Fruit fly (Drosophila melanogaster) whole organism, embryonic: Measurements from ENCODE around the gene wisp.

ENCODE experiments used
- Asciz ChIP-seq: fragments of 200-800 bp; sonication (Bioruptor generic); optimal IDR thresholded peaks from 2 replicates; lab custom pipeline; 2017; ENCODE audit warnings: missing biosample characterization, mild to moderate bottlenecking, missing genetic modification characterization, missing genetic modification reagents
- B-H2 ChIP-seq: fragments of 200-800 bp; sonication (Bioruptor generic); optimal IDR thresholded peaks from 2 replicates; lab custom pipeline; 2018; ENCODE audit warnings: missing biosample characterization, mild to moderate bottlenecking, missing genetic modification characterization
- CG10209 ChIP-seq: fragments of 200-800 bp; sonication (Bioruptor generic); optimal IDR thresholded peaks from 3 replicates; lab custom pipeline; 2017; ENCODE audit warnings: missing biosample characterization, mild to moderate bottlenecking, missing genetic modification characterization, missing genetic modification reagents
- CG11456 ChIP-seq: fragments of 200-800 bp; sonication (Bioruptor generic); IDR thresholded peaks from 3 replicates; pipeline ENCODE4 v1.3.6; 2022; ENCODE audit warnings: missing biosample characterization, missing genetic modification characterization
- CG11695 ChIP-seq: fragments of 200-800 bp; sonication (Bioruptor generic); IDR thresholded peaks from 3 replicates; pipeline ENCODE4 v1.3.6; 2022; ENCODE audit warnings: missing biosample characterization, missing genetic modification characterization
- CG12219 ChIP-seq: fragments of 200-800 bp; sonication (Bioruptor generic); optimal IDR thresholded peaks from 3 replicates; lab custom pipeline; 2018; ENCODE audit warnings: missing biosample characterization, mild to moderate bottlenecking, missing genetic modification characterization
- CG13894 ChIP-seq: fragments of 200-800 bp; sonication (Bioruptor generic); optimal IDR thresholded peaks from 3 replicates; lab custom pipeline; 2018; ENCODE audit warnings: missing biosample characterization, mild to moderate bottlenecking, missing genetic modification characterization, moderate library complexity
- CG14441 ChIP-seq: fragments of 200-800 bp; sonication (Bioruptor generic); IDR thresholded peaks from 2 replicates; pipeline ENCODE4 v1.3.6; 2022; ENCODE audit warnings: missing biosample characterization, missing genetic modification characterization
- CG16779 ChIP-seq: fragments of 200-800 bp; sonication (Bioruptor generic); IDR thresholded peaks from 2 replicates; pipeline ENCODE4 v1.3.6; 2022; ENCODE audit warnings: missing biosample characterization, missing genetic modification characterization
- CG30431 ChIP-seq: fragments of 200-800 bp; sonication (Bioruptor generic); optimal IDR thresholded peaks from 2 replicates; lab custom pipeline; 2017; ENCODE audit warnings: missing biosample characterization, missing genetic modification characterization
- CG3407 ChIP-seq: fragments of 200-800 bp; sonication (Bioruptor generic); optimal IDR thresholded peaks from 2 replicates; lab custom pipeline; 2018; ENCODE audit warnings: missing biosample characterization, mild to moderate bottlenecking, missing genetic modification characterization
- CG3847 ChIP-seq: fragments of 200-800 bp; sonication (Bioruptor generic); IDR thresholded peaks from 2 replicates; pipeline ENCODE4 v1.3.6; 2022; ENCODE audit warnings: missing biosample characterization, missing genetic modification characterization
- CG4328 ChIP-seq: fragments of 200-800 bp; sonication (Bioruptor generic); optimal IDR thresholded peaks from 3 replicates; lab custom pipeline; 2017; ENCODE audit warnings: missing biosample characterization, missing genetic modification reagents, missing genetic modification characterization
- CG4404 ChIP-seq: fragments of 200-800 bp; sonication (Bioruptor generic); IDR thresholded peaks from 2 replicates; pipeline ENCODE4 v1.3.6; 2022; ENCODE audit warnings: missing biosample characterization, missing genetic modification characterization
- CG6689 ChIP-seq: fragments of 200-800 bp; sonication (Bioruptor generic); IDR thresholded peaks from 2 replicates; pipeline ENCODE4 v1.3.6; 2022; ENCODE audit warnings: missing biosample characterization, missing genetic modification characterization
- CG6765 ChIP-seq: fragments of 200-800 bp; sonication (Bioruptor generic); optimal IDR thresholded peaks from 3 replicates; lab custom pipeline; 2017; ENCODE audit warnings: missing biosample characterization, mild to moderate bottlenecking, missing genetic modification characterization
- CG8924 ChIP-seq: fragments of 200-800 bp; optimal IDR thresholded peaks from 3 replicates; lab custom pipeline; 2019; ENCODE audit warnings: missing biosample characterization, mild to moderate bottlenecking, missing genetic modification characterization, moderate library complexity
- CG8944 ChIP-seq: fragments of 200-800 bp; sonication (Bioruptor generic); optimal IDR thresholded peaks from 3 replicates; lab custom pipeline; 2016; ENCODE audit warnings: missing biosample characterization, missing genetic modification characterization
- CG9215 ChIP-seq: fragments of 200-800 bp; sonication (Bioruptor generic); IDR thresholded peaks from 2 replicates; pipeline ENCODE4 v1.3.6; 2022; ENCODE audit warnings: missing biosample characterization, missing genetic modification characterization
- CG9437 ChIP-seq: fragments of 200-800 bp; sonication (Bioruptor generic); optimal IDR thresholded peaks from 2 replicates; lab custom pipeline; 2018; ENCODE audit warnings: missing biosample characterization, mild to moderate bottlenecking, missing genetic modification characterization
- CG9932 ChIP-seq: fragments of 200-800 bp; sonication (Bioruptor generic); IDR thresholded peaks from 2 replicates; pipeline ENCODE4 v1.3.6; 2022; ENCODE audit warnings: missing biosample characterization, missing genetic modification characterization
- Chrac-16 ChIP-seq: fragments of 200-800 bp; sonication (Bioruptor generic); optimal IDR thresholded peaks from 3 replicates; lab custom pipeline; 2016; ENCODE audit warnings: missing biosample characterization, missing genetic modification characterization
- CrebB ChIP-seq: fragments of 200-800 bp; sonication (Bioruptor generic); optimal IDR thresholded peaks from 3 replicates; lab custom pipeline; 2018; ENCODE audit warnings: missing biosample characterization, mild to moderate bottlenecking, missing genetic modification characterization
- D19A ChIP-seq: fragments of 200-800 bp; optimal IDR thresholded peaks from 3 replicates; lab custom pipeline; 2019; ENCODE audit warnings: missing biosample characterization, mild to moderate bottlenecking, missing genetic modification characterization, moderate library complexity
- Dbx ChIP-seq: fragments of 200-800 bp; sonication (Bioruptor generic); IDR thresholded peaks from 3 replicates; pipeline ENCODE4 v1.3.6; 2022; ENCODE audit warnings: missing biosample characterization, missing genetic modification characterization
- Fer2 ChIP-seq: fragments of 200-800 bp; sonication (Bioruptor generic); optimal IDR thresholded peaks from 2 replicates; lab custom pipeline; 2018; ENCODE audit warnings: missing biosample characterization, mild to moderate bottlenecking, missing genetic modification characterization, moderate library complexity
- MBD-R2 ChIP-seq: fragments of 200-800 bp; sonication (Bioruptor generic); IDR thresholded peaks from 2 replicates; pipeline ENCODE4 v1.3.6; 2022; ENCODE audit warnings: missing biosample characterization, missing genetic modification characterization
- Mes4 ChIP-seq: fragments of 200-800 bp; sonication (Bioruptor generic); optimal IDR thresholded peaks from 2 replicates; lab custom pipeline; 2016; ENCODE audit warnings: missing biosample characterization, missing genetic modification characterization
- Side ChIP-seq: fragments of 200-800 bp; sonication (Bioruptor generic); optimal IDR thresholded peaks from 2 replicates; lab custom pipeline; 2016; ENCODE audit warnings: missing biosample characterization, missing genetic modification characterization
- Sox100B ChIP-seq: fragments of 200-800 bp; sonication (Bioruptor generic); optimal IDR thresholded peaks from 3 replicates; lab custom pipeline; 2018; ENCODE audit warnings: missing biosample characterization, mild to moderate bottlenecking, missing genetic modification characterization
- al ChIP-seq: fragments of 200-800 bp; sonication (Bioruptor generic); IDR thresholded peaks from 2 replicates; pipeline ENCODE4 v1.3.6; 2022; ENCODE audit warnings: missing biosample characterization, missing genetic modification characterization
- ara ChIP-seq: fragments of 200-800 bp; sonication (Bioruptor generic); IDR thresholded peaks from 2 replicates; pipeline ENCODE4 v1.3.6; 2022; ENCODE audit warnings: missing biosample characterization, missing genetic modification characterization
- bcd ChIP-seq: fragments of 200-800 bp; sonication (Bioruptor generic); optimal IDR thresholded peaks from 2 replicates; lab custom pipeline; 2017; ENCODE audit warnings: missing biosample characterization, mild to moderate bottlenecking, missing genetic modification characterization
- cwo ChIP-seq: fragments of 200-800 bp; sonication (Bioruptor generic); optimal IDR thresholded peaks from 3 replicates; lab custom pipeline; 2017; ENCODE audit warnings: missing biosample characterization, missing genetic modification characterization, mild to moderate bottlenecking, moderate library complexity, missing genetic modification reagents
- fd96Cb ChIP-seq: fragments of 200-800 bp; sonication (Bioruptor generic); optimal IDR thresholded peaks from 2 replicates; lab custom pipeline; 2018; ENCODE audit warnings: missing biosample characterization, mild to moderate bottlenecking, missing genetic modification characterization, moderate library complexity
- gem ChIP-seq: fragments of 200-800 bp; sonication (Bioruptor generic); optimal IDR thresholded peaks from 2 replicates; lab custom pipeline; 2019; ENCODE audit warnings: missing biosample characterization, mild to moderate bottlenecking, missing genetic modification characterization, moderate library complexity
- her ChIP-seq: fragments of 200-800 bp; sonication (Bioruptor generic); optimal IDR thresholded peaks from 2 replicates; lab custom pipeline; 2016; ENCODE audit warnings: missing biosample characterization, missing genetic modification characterization
- hkb ChIP-seq, 2 experiments: fragments of 200-800 bp in 1 of 2; fragments of >200 bp in 1 of 2; sonication (Bioruptor generic) in 1 of 2; IDR thresholded peaks in 1 of 2; optimal IDR thresholded peaks in 1 of 2; 2 replicates each; pipeline versions ENCODE4 v1.3.6 to Lab custom; 2017 to 2022; ENCODE audit warnings: missing biosample characterization in 1 of 2, missing genetic modification characterization in 1 of 2
- jumu ChIP-seq: fragments of 200-800 bp; sonication (Bioruptor generic); optimal IDR thresholded peaks from 3 replicates; lab custom pipeline; 2016; ENCODE audit warnings: missing biosample characterization, missing genetic modification characterization
- knrl ChIP-seq: fragments of 200-800 bp; sonication (Bioruptor generic); IDR thresholded peaks from 3 replicates; pipeline ENCODE4 v1.3.6; 2022; ENCODE audit warnings: missing biosample characterization, missing genetic modification characterization; ENCODE audit not compliant: partially characterized antibody
- lmd ChIP-seq: fragments of 200-800 bp; sonication (Bioruptor generic); IDR thresholded peaks from 2 replicates; pipeline ENCODE4 v1.3.6; 2022; ENCODE audit warnings: missing biosample characterization, missing genetic modification characterization
- odd ChIP-seq: fragments of 200-800 bp; sonication (Bioruptor generic); optimal IDR thresholded peaks from 2 replicates; lab custom pipeline; 2017; ENCODE audit warnings: missing biosample characterization, mild to moderate bottlenecking, missing genetic modification characterization
- p53 ChIP-seq: fragments of 200-800 bp; sonication (Bioruptor generic); optimal IDR thresholded peaks from 2 replicates; lab custom pipeline; 2016; ENCODE audit warnings: missing biosample characterization, missing genetic modification characterization
- phol ChIP-seq: fragments of 200-800 bp; sonication (Bioruptor generic); optimal IDR thresholded peaks from 3 replicates; lab custom pipeline; 2018; ENCODE audit warnings: missing biosample characterization, mild to moderate bottlenecking, missing genetic modification characterization, moderate library complexity
- seq ChIP-seq: fragments of 200-800 bp; sonication (Bioruptor generic); IDR thresholded peaks from 2 replicates; pipeline ENCODE4 v1.3.6; 2022; ENCODE audit warnings: missing biosample characterization, missing genetic modification characterization
- toy ChIP-seq: fragments of 200-800 bp; sonication (Bioruptor generic); IDR thresholded peaks from 2 replicates; pipeline ENCODE4 v1.3.6; 2022; ENCODE audit warnings: missing biosample characterization, missing genetic modification characterization
- twi ChIP-seq: fragments of 200-800 bp; optimal IDR thresholded peaks from 2 replicates; lab custom pipeline; 2019; ENCODE audit warnings: missing biosample characterization, mild to moderate bottlenecking, missing genetic modification characterization, moderate library complexity
- unc-4 ChIP-seq: fragments of 200-800 bp; sonication (Bioruptor generic); IDR thresholded peaks from 2 replicates; pipeline ENCODE4 v1.3.6; 2022; ENCODE audit warnings: missing biosample characterization, missing genetic modification characterization; ENCODE audit not compliant: partially characterized antibody
- unpg ChIP-seq: fragments of 200-800 bp; sonication (Bioruptor generic); optimal IDR thresholded peaks from 3 replicates; lab custom pipeline; 2018; ENCODE audit warnings: missing biosample characterization, mild to moderate bottlenecking, missing genetic modification characterization, moderate library complexity
- vfl ChIP-seq: fragments of 200-800 bp; sonication (Bioruptor generic); optimal IDR thresholded peaks from 2 replicates; lab custom pipeline; 2016; ENCODE audit warnings: missing biosample characterization, missing genetic modification characterization
- vvl ChIP-seq: fragments of 200-800 bp; sonication (Bioruptor generic); IDR thresholded peaks from 2 replicates; pipeline ENCODE4 v1.3.6; 2022; ENCODE audit warnings: missing biosample characterization, missing genetic modification characterization
- z ChIP-seq: fragments of 200-800 bp; sonication (Bioruptor generic); IDR thresholded peaks from 3 replicates; pipeline ENCODE4 v1.3.6; 2022; ENCODE audit warnings: missing biosample characterization, missing genetic modification characterization
- zfh2 ChIP-seq: fragments of 200-800 bp; sonication (Bioruptor generic); optimal IDR thresholded peaks from 2 replicates; lab custom pipeline; 2016; ENCODE audit warnings: missing biosample characterization, missing genetic modification characterization

The wisp gene

DNA sequence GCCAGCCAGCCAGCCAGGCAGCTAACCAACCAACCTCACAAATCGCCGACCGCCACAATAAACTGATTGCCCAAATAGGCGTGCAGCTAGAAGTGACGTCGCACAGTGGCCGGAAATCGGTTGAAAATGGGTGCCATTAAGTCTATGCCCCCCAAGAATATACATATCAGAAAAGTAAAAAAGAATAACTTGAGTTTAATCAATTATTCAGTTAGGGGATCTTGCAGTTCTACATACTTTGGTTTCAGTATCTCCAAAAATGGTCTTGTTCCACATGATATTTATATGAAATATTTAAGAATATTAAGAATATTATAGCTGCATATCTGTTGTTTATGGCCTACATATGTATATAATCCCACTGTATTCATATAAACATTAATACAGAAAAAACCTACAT is 8.4 kb upstream of the wisp start (continued):
- no peak for TF ChIP-seq hkb (optimal IDR thresholded peaks at IDR 0.05; lab: Kevin White, UChicago)
- peak; percentile 55 for TF ChIP-seq hkb (GFP tag; IDR thresholded peaks at IDR 0.05; lab: Robert Waterston, UW)
- TF ChIP-seq CG9932 (GFP tag; lab: Robert Waterston, UW) = peak; percentile 58
- peak; percentile 7 for TF ChIP-seq CG13894
- TF ChIP-seq bcd = peak; percentile 48
- peak; percentile 48 for TF ChIP-seq CG3847 (GFP tag; lab: Robert Waterston, UW)
- peak; percentile 27 for TF ChIP-seq Fer2 (tag; lab: Kevin White, UChicago)
- TF ChIP-seq CG12219 (GFP tag; lab: Kevin White, UChicago) = peak; percentile 19
- TF ChIP-seq CrebB (tag; lab: Kevin White, UChicago) = no peak
- TF ChIP-seq gem = peak; percentile 71
- TF ChIP-seq CG10209 (GFP tag; lab: Kevin White, UChicago) = peak; percentile 65
- peak; percentile 30 for TF ChIP-seq odd (GFP tag; lab: Kevin White, UChicago)
- peak; percentile 50; the same call in 1 of the 2 replicates for TF ChIP-seq lmd (GFP tag; lab: Robert Waterston, UW)
- TF ChIP-seq vfl (GFP tag; lab: Kevin White, UChicago) = no peak
- TF ChIP-seq Sox100B (GFP tag; lab: Kevin White, UChicago) = peak; percentile 51
- TF ChIP-seq CG8924 = peak; percentile 50
- TF ChIP-seq MBD-R2 (GFP tag; lab: Robert Waterston, UW) = peak; percentile 23; the same call in 1 of the 2 replicates
- no peak for TF ChIP-seq CG4404 (GFP tag; lab: Robert Waterston, UW)
- TF ChIP-seq Dbx (GFP tag; lab: Robert Waterston, UW) = peak; percentile 44; the same call in 1 of the 3 replicates
- peak; percentile 15 for TF ChIP-seq Chrac-16 (GFP tag; lab: Kevin White, UChicago)
- TF ChIP-seq CG6689 = peak; percentile 33; the same call in 1 of the 2 replicates
- peak; percentile 46 for TF ChIP-seq cwo
- TF ChIP-seq phol = peak; percentile 48
- peak; percentile 0 for TF ChIP-seq CG3407 (GFP tag; lab: Kevin White, UChicago)
- TF ChIP-seq unpg = peak; percentile 49
- peak; percentile 46 for TF ChIP-seq CG4328 (GFP tag; lab: Kevin White, UChicago)
- peak; percentile 42 for TF ChIP-seq D19A (tag; lab: Kevin White, UChicago)
- TF ChIP-seq knrl (GFP tag; lab: Robert Waterston, UW) = no peak
- TF ChIP-seq vvl (GFP tag; lab: Robert Waterston, UW) = peak; percentile 52; the same call in 1 of the 2 replicates
- no peak for TF ChIP-seq toy
- TF ChIP-seq jumu (GFP tag; lab: Kevin White, UChicago) = no peak
- TF ChIP-seq seq = 0 out of 2 replicates have a peak, but pooled peaks have one; percentile 14
- TF ChIP-seq fd96Cb (tag; lab: Kevin White, UChicago) = peak; percentile 18
- no peak for TF ChIP-seq CG9215 (GFP tag; lab: Robert Waterston, UW)
- peak; percentile 19; the same call in 1 of the 3 replicates for TF ChIP-seq CG11695
- TF ChIP-seq B-H2 = peak; percentile 18

DNA sequence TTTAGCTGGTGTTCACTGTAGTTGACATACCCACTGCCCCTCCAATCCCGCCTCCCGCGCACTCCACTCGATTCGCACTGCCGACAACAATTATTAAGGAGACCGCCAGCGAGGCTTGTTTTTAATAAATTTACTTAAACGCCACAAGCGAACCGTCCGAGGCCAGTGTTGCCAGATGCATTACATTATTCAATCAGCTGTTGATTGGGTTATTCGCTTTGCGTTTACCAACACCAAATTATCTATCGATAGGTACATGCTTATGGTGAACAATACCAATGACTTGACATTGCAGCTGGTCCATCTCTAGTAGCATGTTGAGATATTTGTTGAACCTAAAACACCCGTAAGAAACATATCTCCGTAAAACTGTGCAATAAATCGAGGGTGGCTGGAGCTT is 6.8 kb upstream of the wisp start, which contains the start of the genes CG10353 and SelG:
CG10353 (minus strand) TSS at position 187 of the 400 bp plus-strand sequence.
SelG (plus strand) TSS at position 309 of the 400 bp plus-strand sequence.
- TF ChIP-seq ara = no peak
- TF ChIP-seq Mes4 = peak; percentile 10
- no peak for TF ChIP-seq CG14441 (GFP tag; lab: Robert Waterston, UW)
- no peak for TF ChIP-seq CG30431 (GFP tag; lab: Kevin White, UChicago)
- no peak for TF ChIP-seq al (GFP tag; lab: Robert Waterston, UW)
- peak; percentile 38; the same call in 1 of the 2 replicates for TF ChIP-seq CG16779
- no peak for TF ChIP-seq Asciz (GFP tag; lab: Kevin White, UChicago)
- TF ChIP-seq twi = peak; percentile 4
- TF ChIP-seq unc-4 (GFP tag; lab: Robert Waterston, UW) = peak; percentile 82
- peak; percentile 46 for TF ChIP-seq CG8944 (GFP tag; lab: Kevin White, UChicago)
- peak; percentile 58 for TF ChIP-seq zfh2 (GFP tag; lab: Kevin White, UChicago)
- TF ChIP-seq Side (GFP tag; lab: Kevin White, UChicago) = peak; percentile 29
- TF ChIP-seq CG6765 (GFP tag; lab: Kevin White, UChicago) = no peak
- peak; percentile 27 for TF ChIP-seq p53
- TF ChIP-seq her (GFP tag; lab: Kevin White, UChicago) = peak; percentile 57
- TF ChIP-seq z (GFP tag; lab: Robert Waterston, UW) = no peak
- TF ChIP-seq CG11456 (GFP tag; lab: Robert Waterston, UW) = peak; percentile 54; the same call in 1 of the 3 replicates
- no peak for TF ChIP-seq CG9437 (GFP tag; lab: Kevin White, UChicago)
